Worm (Caenorhabditis elegans) whole organism, mixed stage, embryonic: ENCODE measurements around the gene fbxa-72.

Experiments used
- M03D4.4 ChIP-seq: sonication (generic microtip); optimal IDR thresholded peaks from 2 replicates; lab custom pipeline; 2017; ENCODE audit warnings: mild to moderate bottlenecking, missing genetic modification characterization, missing compliant biosample characterization
- bed-3 ChIP-seq: fragments of 200-800 bp; sonication (Bioruptor generic); optimal IDR thresholded peaks from 3 replicates; lab custom pipeline; 2018; ENCODE audit warnings: mild to moderate bottlenecking, missing genetic modification characterization, moderate library complexity, missing compliant biosample characterization
- blmp-1 ChIP-seq: fragments of 150-350 bp; optimal IDR thresholded peaks from 2 replicates; lab custom pipeline; 2014; ENCODE audit warnings: missing biosample characterization, missing genetic modification characterization
- ceh-39 ChIP-seq: fragments of 150-350 bp; optimal IDR thresholded peaks from 2 replicates; lab custom pipeline; 2014; ENCODE audit warnings: missing biosample characterization, missing genetic modification characterization
- ceh-43 ChIP-seq: fragments of 200-800 bp; sonication (Bioruptor generic); optimal IDR thresholded peaks from 2 replicates; lab custom pipeline; 2018; ENCODE audit warnings: mild to moderate bottlenecking, missing genetic modification characterization, moderate library complexity, missing compliant biosample characterization
- ceh-83 ChIP-seq: fragments of 200-800 bp; sonication (Bioruptor generic); optimal IDR thresholded peaks from 2 replicates; lab custom pipeline; 2018; ENCODE audit warnings: mild to moderate bottlenecking, missing genetic modification characterization, missing compliant biosample characterization
- ces-1 ChIP-seq: fragments of 150-350 bp; optimal IDR thresholded peaks from 2 replicates; lab custom pipeline; 2014; ENCODE audit warnings: missing biosample characterization, missing genetic modification reagents, missing genetic modification characterization
- cnd-1 ChIP-seq: fragments of 200-800 bp; sonication (Bioruptor generic); optimal IDR thresholded peaks from 2 replicates; lab custom pipeline; 2018; ENCODE audit warnings: mild to moderate bottlenecking, missing genetic modification characterization, missing compliant biosample characterization
- drap-1 ChIP-seq: fragments of 200-800 bp; sonication (Bioruptor generic); optimal IDR thresholded peaks from 3 replicates; lab custom pipeline; 2018; ENCODE audit warnings: mild to moderate bottlenecking, missing genetic modification characterization, missing compliant biosample characterization
- elt-1 ChIP-seq: sonication (generic microtip); optimal IDR thresholded peaks from 2 replicates; lab custom pipeline; 2017; ENCODE audit warnings: missing genetic modification characterization, mild to moderate bottlenecking, missing compliant biosample characterization, antibody characterized with exemption, moderate library complexity, borderline replicate concordance; ENCODE audit not compliant: insufficient read depth
- elt-3 ChIP-seq: fragments of 150-350 bp; optimal IDR thresholded peaks from 2 replicates; lab custom pipeline; 2014; ENCODE audit warnings: missing biosample characterization, missing genetic modification characterization
- flh-1 ChIP-seq: fragments of 200-800 bp; sonication (Bioruptor generic); optimal IDR thresholded peaks from 2 replicates; lab custom pipeline; 2018; ENCODE audit warnings: mild to moderate bottlenecking, missing genetic modification characterization, moderate library complexity, missing compliant biosample characterization
- ham-2 ChIP-seq: fragments of 200-800 bp; sonication (Bioruptor generic); optimal IDR thresholded peaks from 2 replicates; lab custom pipeline; 2018; ENCODE audit warnings: mild to moderate bottlenecking, missing genetic modification characterization, missing compliant biosample characterization
- hlh-1 ChIP-seq: fragments of 150-350 bp; optimal IDR thresholded peaks from 2 replicates; lab custom pipeline; 2014; ENCODE audit warnings: missing biosample characterization, missing genetic modification reagents, missing genetic modification characterization
- lin-13 ChIP-seq: fragments of 150-350 bp; optimal IDR thresholded peaks from 2 replicates; lab custom pipeline; 2014; ENCODE audit warnings: missing biosample characterization, missing genetic modification characterization
- mab-5 ChIP-seq: fragments of 150-350 bp; optimal IDR thresholded peaks from 2 replicates; lab custom pipeline; 2014; ENCODE audit warnings: missing biosample characterization, missing genetic modification characterization
- mep-1 ChIP-seq: fragments of 150-350 bp; optimal IDR thresholded peaks from 2 replicates; lab custom pipeline; 2017; ENCODE audit warnings: missing biosample characterization, missing genetic modification reagents, missing genetic modification characterization, inconsistent platforms
- mls-2 ChIP-seq: sonication (generic microtip); optimal IDR thresholded peaks from 2 replicates; lab custom pipeline; 2016; ENCODE audit warnings: mild to moderate bottlenecking, missing genetic modification characterization, moderate library complexity, missing compliant biosample characterization
- nhr-12 ChIP-seq: fragments of 150-350 bp; optimal IDR thresholded peaks from 2 replicates; lab custom pipeline; 2014; ENCODE audit warnings: missing biosample characterization, missing genetic modification characterization
- nhr-2 ChIP-seq: fragments of 150-350 bp; optimal IDR thresholded peaks from 2 replicates; lab custom pipeline; 2014; ENCODE audit warnings: missing biosample characterization, missing genetic modification characterization
- nhr-28 ChIP-seq: fragments of 150-350 bp; optimal IDR thresholded peaks from 2 replicates; lab custom pipeline; 2014; ENCODE audit warnings: missing biosample characterization, missing genetic modification characterization
- nhr-76 ChIP-seq: sonication (generic microtip); optimal IDR thresholded peaks from 2 replicates; lab custom pipeline; 2017; ENCODE audit warnings: missing biosample characterization, missing genetic modification characterization
- pha-4 ChIP-seq: fragments of 150-350 bp; optimal IDR thresholded peaks from 2 replicates; lab custom pipeline; 2018; ENCODE audit warnings: missing biosample characterization, missing genetic modification reagents, missing genetic modification characterization
- sem-2 ChIP-seq: fragments of 200-800 bp; sonication (Bioruptor generic); optimal IDR thresholded peaks from 2 replicates; lab custom pipeline; 2018; ENCODE audit warnings: mild to moderate bottlenecking, missing genetic modification characterization, missing compliant biosample characterization
- snpc-4 ChIP-seq: fragments of 150-350 bp; optimal IDR thresholded peaks from 2 replicates; lab custom pipeline; 2014; ENCODE audit warnings: missing biosample characterization, missing genetic modification characterization
- sptf-1 ChIP-seq: sonication (generic microtip); optimal IDR thresholded peaks from 2 replicates; lab custom pipeline; 2017; ENCODE audit warnings: mild to moderate bottlenecking, missing genetic modification characterization, moderate library complexity, missing compliant biosample characterization
- tbx-8 ChIP-seq: fragments of 200-800 bp; sonication (Bioruptor generic); optimal IDR thresholded peaks from 2 replicates; lab custom pipeline; 2018; ENCODE audit warnings: mild to moderate bottlenecking, missing genetic modification characterization, moderate library complexity, missing compliant biosample characterization
- unc-120 ChIP-seq: sonication (generic microtip); optimal IDR thresholded peaks from 2 replicates; lab custom pipeline; 2017; ENCODE audit warnings: missing genetic modification characterization, missing compliant biosample characterization; ENCODE audit not compliant: poor library complexity, severe bottlenecking
- unc-62 ChIP-seq: fragments of 150-350 bp; optimal IDR thresholded peaks from 2 replicates; lab custom pipeline; 2014; ENCODE audit warnings: missing biosample characterization, missing genetic modification reagents, missing genetic modification characterization
- ztf-11 ChIP-seq: fragments of 150-350 bp; optimal IDR thresholded peaks from 2 replicates; lab custom pipeline; 2014; ENCODE audit warnings: missing biosample characterization, missing genetic modification characterization

The fbxa-72 gene

ce11 chrV:635630-636029 lies 40.9 kb downstream of the fbxa-72 start:
- no peak for TF ChIP-seq nhr-28 (tag; lab: Kevin White, UChicago)
- no peak for TF ChIP-seq lin-13 (tag; lab: Kevin White, UChicago)
- TF ChIP-seq ceh-43 = no peak
- TF ChIP-seq cnd-1 (tag; lab: Kevin White, UChicago) = no peak
- no peak for TF ChIP-seq tbx-8 (GFP tag; lab: Kevin White, UChicago)

DNA sequence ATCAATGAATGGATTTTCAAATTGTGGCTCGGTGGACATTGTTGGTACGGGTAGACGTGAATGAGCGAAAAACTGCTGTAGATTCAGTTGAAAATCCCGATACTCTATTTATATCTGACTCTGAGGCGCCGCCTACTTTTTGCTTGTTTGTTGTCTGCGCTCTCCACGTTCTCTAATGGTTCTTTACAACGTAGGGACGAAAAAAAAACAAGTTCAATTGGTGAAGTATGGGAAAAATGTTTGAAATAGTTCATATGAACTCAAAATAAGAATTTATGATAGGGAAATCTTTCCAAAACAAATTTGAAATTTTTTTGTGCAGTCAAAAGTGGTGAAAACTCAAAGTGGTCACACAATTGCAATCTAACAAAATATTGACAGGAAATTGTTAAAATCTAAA lies 41.7 kb downstream of the fbxa-72 start, which contains the start of gene F48G7.10:
TSS of gene F48G7.10 (minus strand) at position 101 of the 400 bp plus-strand sequence.
- TF ChIP-seq mep-1 (tag; lab: Kevin White, UChicago) (no peak), elt-1 (tag; lab: Kevin White, UChicago) (no peak), mls-2 (tag; lab: Kevin White, UChicago) (no peak), ceh-39 (no peak), bed-3 (no peak), nhr-2 (tag; lab: Kevin White, UChicago) (no peak), ceh-83 (GFP tag; lab: Kevin White, UChicago) (no peak), snpc-4 (tag; lab: Kevin White, UChicago) (no peak), mab-5 (no peak), unc-62 (GFP tag; lab: Kevin White, UChicago) (no peak), hlh-1 (no peak), M03D4.4 (no peak), pha-4 (tag; lab: Kevin White, UChicago) (no peak), nhr-12 (tag; lab: Kevin White, UChicago) (no peak), unc-120 (tag; lab: Kevin White, UChicago) (no peak), blmp-1 (no peak), ztf-11 (no peak), tbx-8 (GFP tag; lab: Kevin White, UChicago) (no peak)

DNA sequence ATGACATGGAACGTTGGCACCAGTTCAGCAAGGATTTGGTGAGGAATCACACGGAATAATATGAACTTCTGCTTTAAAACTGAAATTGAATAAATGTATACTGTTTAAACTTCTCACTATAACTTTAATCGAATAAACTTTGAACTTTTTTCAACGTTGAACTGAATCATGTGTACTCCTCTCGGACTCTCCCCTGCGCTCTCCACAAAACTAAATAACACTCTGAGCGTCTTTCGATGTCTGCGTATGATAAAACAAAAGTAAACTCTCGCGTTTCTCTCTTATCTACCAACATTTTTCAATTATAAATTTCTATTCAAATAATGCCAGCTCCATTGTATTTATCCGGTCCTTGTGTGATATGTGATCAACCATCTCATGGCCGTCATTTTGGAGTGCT lies 44.7 kb downstream of the fbxa-72 start:
- TF ChIP-seq tbx-8 (GFP tag; lab: Kevin White, UChicago) = no peak
- no peak for TF ChIP-seq lin-13 (tag; lab: Kevin White, UChicago)
- TF ChIP-seq, all 35 proteins: peak for 0

DNA sequence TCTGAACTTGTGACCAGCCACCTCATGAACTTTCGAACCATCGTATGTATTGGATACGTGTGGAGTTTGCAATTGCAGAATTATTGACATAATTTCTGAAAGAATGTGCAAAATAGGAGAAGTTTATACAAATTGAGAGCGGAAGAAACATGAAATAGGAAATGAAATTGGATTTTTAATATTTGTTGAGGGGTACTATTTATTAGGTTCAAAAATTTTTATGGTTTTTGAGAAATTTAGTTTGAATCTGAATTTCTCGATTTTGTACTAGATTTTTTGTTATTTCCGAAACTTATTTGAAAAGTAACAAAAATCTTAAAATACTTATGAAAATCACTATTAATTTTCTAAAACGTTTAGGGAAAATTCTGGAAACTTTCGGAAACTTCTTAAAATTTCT lies 48.0 kb downstream of the fbxa-72 start, which contains the start of gene F48G7.9:
TSS of gene F48G7.9 (minus strand) at position 101 of the 400 bp plus-strand sequence.
- TF ChIP-seq unc-120 (tag; lab: Kevin White, UChicago) = no peak
- TF ChIP-seq snpc-4 (tag; lab: Kevin White, UChicago) = no peak
- TF ChIP-seq sem-2 (GFP tag; lab: Kevin White, UChicago) = no peak
- TF ChIP-seq ham-2 = no peak
- TF ChIP-seq ces-1 (GFP tag; lab: Kevin White, UChicago) = no peak
- no peak for TF ChIP-seq ztf-11
- no peak for TF ChIP-seq elt-3 (tag; lab: Kevin White, UChicago)
- TF ChIP-seq, all 35 proteins: peak for 0

ce11 chrV:627585-627984 lies 49.0 kb downstream of the fbxa-72 start, which contains the start of gene F48G7.8:
F48G7.8 (minus strand) TSS chrV:627685.
- TF ChIP-seq hlh-1 (no peak), sptf-1 (tag; lab: Kevin White, UChicago) (no peak), ham-2 (no peak), mab-5 (no peak), elt-3 (tag; lab: Kevin White, UChicago) (no peak), snpc-4 (tag; lab: Kevin White, UChicago) (no peak), flh-1 (GFP tag; lab: Kevin White, UChicago) (no peak), ces-1 (GFP tag; lab: Kevin White, UChicago) (no peak), tbx-8 (GFP tag; lab: Kevin White, UChicago) (no peak), ceh-39 (no peak), M03D4.4 (no peak), drap-1 (GFP tag; lab: Kevin White, UChicago) (no peak), mep-1 (tag; lab: Kevin White, UChicago) (no peak), nhr-2 (tag; lab: Kevin White, UChicago) (no peak), ceh-43 (no peak), mls-2 (tag; lab: Kevin White, UChicago) (no peak), nhr-76 (no peak), bed-3 (no peak)
